Worm (Caenorhabditis elegans) whole organism, early embryonic: ENCODE results near the gene F58H7.5.

Source experiments
- aly-1 ChIP-seq: sonication (generic microtip); optimal IDR thresholded peaks from 2 replicates; lab custom pipeline; 2016; ENCODE audit warnings: missing genetic modification characterization, missing compliant biosample characterization
- ama-1 ChIP-seq: fragments of 150-350 bp; optimal IDR thresholded peaks from 2 replicates; lab custom pipeline; 2014
- ets-7 ChIP-seq: sonication (generic microtip); optimal IDR thresholded peaks from 2 replicates; lab custom pipeline; 2016; ENCODE audit warnings: missing genotype, missing genetic modification characterization, missing compliant biosample characterization
- flt-1 ChIP-seq: fragments of 200-800 bp; sonication (Bioruptor generic); IDR thresholded peaks from 2 replicates; pipeline ENCODE4 v1.3.6; 2022; ENCODE audit warnings: missing genetic modification characterization, missing compliant biosample characterization
- hmbx-1 ChIP-seq: sonication (generic microtip); optimal IDR thresholded peaks from 2 replicates; lab custom pipeline; 2016; ENCODE audit warnings: mild to moderate bottlenecking, missing genetic modification characterization, missing compliant biosample characterization

DNA sequence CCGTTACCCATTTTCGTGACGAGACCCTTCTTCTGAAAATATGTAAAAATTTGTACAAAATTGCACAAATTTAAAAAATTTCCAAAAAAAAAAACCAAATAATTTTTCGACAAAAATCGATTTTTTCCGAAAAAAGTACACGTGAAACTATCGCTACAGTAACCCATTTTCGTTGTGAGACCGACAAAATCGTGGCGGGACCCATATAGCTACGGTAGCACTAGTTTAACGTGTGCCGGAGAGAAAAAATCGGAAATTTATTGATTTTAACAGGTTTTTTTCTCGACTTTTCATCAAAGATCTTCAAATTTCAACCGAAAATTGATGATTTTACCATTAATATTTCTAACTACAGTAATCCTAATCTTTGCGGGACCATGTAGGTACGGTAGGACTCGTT lies 40.4 kb downstream of the F58H7.5 start:
- TF ChIP-seq aly-1 (tag; lab: Kevin White, UChicago) (no peak), ama-1 (no peak), hmbx-1 (tag; lab: Kevin White, UChicago) (no peak), ets-7 (tag; lab: Kevin White, UChicago) (no peak), flt-1 (GFP tag; lab: Robert Waterston, UW) (no peak)
